Fruit fly (Drosophila melanogaster) whole organism, embryonic: ENCODE data around the gene synr.

Source experiments
- Atf6 ChIP-seq: fragments of 200-800 bp; sonication (Bioruptor generic); IDR thresholded peaks from 2 replicates; pipeline ENCODE4 v1.3.6; 2022; ENCODE audit warnings: missing biosample characterization, missing genetic modification characterization
- CG1024 ChIP-seq: fragments of 200-800 bp; sonication (Bioruptor generic); IDR thresholded peaks from 2 replicates; pipeline ENCODE4 v1.3.6; 2022; ENCODE audit warnings: missing biosample characterization, missing genetic modification characterization
- CG10267 ChIP-seq: fragments of 200-800 bp; sonication (Bioruptor generic); optimal IDR thresholded peaks from 2 replicates; lab custom pipeline; 2018; ENCODE audit warnings: missing biosample characterization, mild to moderate bottlenecking, missing genetic modification characterization, moderate library complexity
- CG10366 ChIP-seq: fragments of 200-800 bp; sonication (Bioruptor generic); IDR thresholded peaks from 2 replicates; pipeline ENCODE4 v1.3.6; 2022; ENCODE audit warnings: missing biosample characterization, missing genetic modification characterization
- CG1233 ChIP-seq: fragments of 200-800 bp; sonication (Bioruptor generic); optimal IDR thresholded peaks from 4 replicates; lab custom pipeline; 2018; ENCODE audit warnings: missing biosample characterization, mild to moderate bottlenecking, missing genetic modification characterization
- CG12659 ChIP-seq: fragments of 200-800 bp; sonication (Bioruptor generic); optimal IDR thresholded peaks from 3 replicates; lab custom pipeline; 2017; ENCODE audit warnings: mild to moderate bottlenecking, missing biosample characterization, missing genetic modification reagents, missing genetic modification characterization
- CG13624 ChIP-seq: fragments of 200-800 bp; sonication (Bioruptor generic); optimal IDR thresholded peaks from 2 replicates; lab custom pipeline; 2016; ENCODE audit warnings: missing biosample characterization, missing genetic modification characterization
- CG14014 ChIP-seq: fragments of 200-800 bp; sonication (Bioruptor generic); IDR thresholded peaks from 2 replicates; pipeline ENCODE4 v1.3.6; 2022; ENCODE audit warnings: missing biosample characterization, missing genetic modification characterization
- CG15514 ChIP-seq: fragments of 200-800 bp; sonication (Bioruptor generic); optimal IDR thresholded peaks from 3 replicates; lab custom pipeline; 2017; ENCODE audit warnings: missing biosample characterization, missing genetic modification characterization, mild to moderate bottlenecking, moderate library complexity, missing genetic modification reagents
- CG15696 ChIP-seq: fragments of 200-800 bp; sonication (Bioruptor generic); optimal IDR thresholded peaks from 2 replicates; lab custom pipeline; 2019; ENCODE audit warnings: missing biosample characterization, mild to moderate bottlenecking, missing genetic modification characterization, moderate library complexity
- CG16863 ChIP-seq: fragments of 200-800 bp; sonication (Bioruptor generic); optimal IDR thresholded peaks from 3 replicates; lab custom pipeline; 2016; ENCODE audit warnings: missing biosample characterization, missing genetic modification characterization
- CG17385 ChIP-seq: fragments of 200-800 bp; sonication (Bioruptor generic); optimal IDR thresholded peaks from 3 replicates; lab custom pipeline; 2018; ENCODE audit warnings: missing biosample characterization, mild to moderate bottlenecking, missing genetic modification characterization
- CG1832 ChIP-seq: fragments of 200-800 bp; sonication (Bioruptor generic); optimal IDR thresholded peaks from 2 replicates; lab custom pipeline; 2017; ENCODE audit warnings: missing biosample characterization, mild to moderate bottlenecking, missing genetic modification characterization, inconsistent platforms
- CG18764 ChIP-seq: fragments of 200-800 bp; sonication (Bioruptor generic); optimal IDR thresholded peaks from 3 replicates; lab custom pipeline; 2016; ENCODE audit warnings: missing biosample characterization, missing genetic modification characterization
- CG30431 ChIP-seq: fragments of 200-800 bp; sonication (Bioruptor generic); optimal IDR thresholded peaks from 2 replicates; lab custom pipeline; 2017; ENCODE audit warnings: missing biosample characterization, missing genetic modification characterization
- CG3281 ChIP-seq: fragments of 200-800 bp; sonication (Bioruptor generic); optimal IDR thresholded peaks from 3 replicates; lab custom pipeline; 2017; ENCODE audit warnings: missing biosample characterization, mild to moderate bottlenecking, missing genetic modification characterization
- CG33557 ChIP-seq: fragments of 200-800 bp; sonication (Bioruptor generic); optimal IDR thresholded peaks from 2 replicates; lab custom pipeline; 2019; ENCODE audit warnings: missing biosample characterization, mild to moderate bottlenecking, missing genetic modification characterization, moderate library complexity
- CG34224 ChIP-seq: fragments of 200-800 bp; sonication (Bioruptor generic); IDR thresholded peaks from 3 replicates; pipeline ENCODE4 v1.3.6; 2022; ENCODE audit warnings: missing biosample characterization, missing genetic modification characterization; ENCODE audit not compliant: partially characterized antibody
- CG34422 ChIP-seq: fragments of 200-800 bp; sonication (Bioruptor generic); IDR thresholded peaks from 3 replicates; pipeline ENCODE4 v1.3.6; 2022; ENCODE audit warnings: missing biosample characterization, missing genetic modification characterization
- CG3995 ChIP-seq: fragments of 200-800 bp; sonication (Bioruptor generic); optimal IDR thresholded peaks from 3 replicates; lab custom pipeline; 2016; ENCODE audit warnings: missing biosample characterization, missing genetic modification characterization
- CG4820 ChIP-seq: fragments of 200-800 bp; sonication (Bioruptor generic); optimal IDR thresholded peaks from 3 replicates; lab custom pipeline; 2016; ENCODE audit warnings: missing biosample characterization, missing genetic modification characterization
- CG7963 ChIP-seq: fragments of 200-800 bp; sonication (Bioruptor generic); IDR thresholded peaks from 3 replicates; pipeline ENCODE4 v1.3.6; 2022; ENCODE audit warnings: missing biosample characterization, missing genetic modification characterization; ENCODE audit not compliant: partially characterized antibody
- CG8290 ChIP-seq, 3 experiments: fragments of 200-800 bp; sonication (Bioruptor generic); optimal IDR thresholded peaks; 2 replicates each; lab custom pipeline; 2016 to 2019; ENCODE audit warnings: missing biosample characterization in 3 of 3, missing genetic modification characterization in 3 of 3, mild to moderate bottlenecking in 2 of 3, moderate library complexity in 1 of 3
- D ChIP-seq, 2 experiments: fragments of 200-800 bp in 1 of 2; fragments of >200 bp in 1 of 2; sonication (Bioruptor generic) in 1 of 2; optimal IDR thresholded peaks; 2 replicates in 1 of 2; 3 replicates in 1 of 2; lab custom pipeline; 2017; ENCODE audit warnings: mild to moderate bottlenecking in 1 of 2, missing biosample characterization in 1 of 2, missing genetic modification characterization in 1 of 2, missing genetic modification reagents in 1 of 2
- Dfd ChIP-seq, 2 experiments: fragments of >200 bp; optimal IDR thresholded peaks; 2 replicates each; lab custom pipeline; 2017; ENCODE audit warnings: missing biosample characterization in 2 of 2, missing genetic modification characterization in 2 of 2
- E2f2 ChIP-seq: fragments of 200-800 bp; sonication (Bioruptor generic); IDR thresholded peaks from 2 replicates; pipeline ENCODE4 v1.3.6; 2022; ENCODE audit warnings: missing biosample characterization, missing genetic modification characterization
- Ets65A ChIP-seq: fragments of 200-800 bp; sonication (Bioruptor generic); peaks from one replicate; lab custom pipeline; 2016; ENCODE audit warnings: missing biosample characterization, missing genetic modification characterization
- Hr39 ChIP-seq: fragments of >200 bp; optimal IDR thresholded peaks from 2 replicates; lab custom pipeline; 2017
- Mrtf ChIP-seq: fragments of 200-800 bp; sonication (Bioruptor generic); IDR thresholded peaks from 3 replicates; pipeline ENCODE4 v1.3.6; 2022; ENCODE audit warnings: missing biosample characterization, missing genetic modification characterization
- NC2β ChIP-seq: fragments of 200-800 bp; sonication (Bioruptor generic); optimal IDR thresholded peaks from 2 replicates; lab custom pipeline; 2016; ENCODE audit warnings: missing biosample characterization, missing genetic modification characterization
- Pdp1 ChIP-seq, 2 experiments: fragments of 200-800 bp; sonication (Bioruptor generic); optimal IDR thresholded peaks; 3 replicates each; lab custom pipeline; 2016; ENCODE audit warnings: missing biosample characterization in 2 of 2, missing genetic modification characterization in 2 of 2, mild to moderate bottlenecking in 1 of 2, moderate library complexity in 1 of 2
- Sry-β ChIP-seq: fragments of 200-800 bp; sonication (Bioruptor generic); optimal IDR thresholded peaks from 2 replicates; lab custom pipeline; 2018; ENCODE audit warnings: missing biosample characterization, mild to moderate bottlenecking, missing genetic modification characterization, moderate library complexity
- Taf1 ChIP-seq: fragments of 200-800 bp; sonication (Bioruptor generic); IDR thresholded peaks from 2 replicates; pipeline ENCODE4 v1.3.6; 2022; ENCODE audit warnings: missing biosample characterization, missing genetic modification characterization
- abd-A ChIP-seq: fragments of 200-800 bp; sonication (Bioruptor generic); optimal IDR thresholded peaks from 3 replicates; lab custom pipeline; 2019; ENCODE audit warnings: missing biosample characterization, mild to moderate bottlenecking, missing genetic modification characterization, moderate library complexity
- amos ChIP-seq: fragments of 200-800 bp; sonication (Bioruptor generic); IDR thresholded peaks from 2 replicates; pipeline ENCODE4 v1.3.6; 2022; ENCODE audit warnings: missing biosample characterization, missing genetic modification characterization; ENCODE audit not compliant: partially characterized antibody
- dati ChIP-seq: fragments of 200-800 bp; sonication (Bioruptor generic); IDR thresholded peaks from 2 replicates; pipeline ENCODE4 v1.3.6; 2022; ENCODE audit warnings: missing biosample characterization, missing genetic modification characterization
- dmrt11E ChIP-seq: fragments of 200-800 bp; sonication (Bioruptor generic); optimal IDR thresholded peaks from 3 replicates; lab custom pipeline; 2018; ENCODE audit warnings: missing biosample characterization, mild to moderate bottlenecking, missing genetic modification characterization, moderate library complexity
- inv ChIP-seq: fragments of 200-800 bp; sonication (Bioruptor generic); IDR thresholded peaks from 2 replicates; pipeline ENCODE4 v1.3.6; 2022; ENCODE audit warnings: missing biosample characterization, missing genetic modification characterization; ENCODE audit not compliant: partially characterized antibody
- luna ChIP-seq: fragments of 200-800 bp; sonication (Bioruptor generic); optimal IDR thresholded peaks from 2 replicates; lab custom pipeline; 2016; ENCODE audit warnings: missing biosample characterization, missing genetic modification characterization
- nerfin-1 ChIP-seq: fragments of 200-800 bp; sonication (Bioruptor generic); optimal IDR thresholded peaks from 3 replicates; lab custom pipeline; 2019; ENCODE audit warnings: missing biosample characterization, mild to moderate bottlenecking, missing genetic modification characterization, moderate library complexity
- pho ChIP-seq: fragments of 200-800 bp; sonication (Bioruptor generic); optimal IDR thresholded peaks from 2 replicates; lab custom pipeline; 2016; ENCODE audit warnings: missing biosample characterization, missing genetic modification characterization
- pzg ChIP-seq: fragments of 200-800 bp; sonication (Bioruptor generic); optimal IDR thresholded peaks from 3 replicates; lab custom pipeline; 2018; ENCODE audit warnings: missing biosample characterization, mild to moderate bottlenecking, missing genetic modification characterization, moderate library complexity
- row ChIP-seq: fragments of 200-800 bp; sonication (Bioruptor generic); IDR thresholded peaks from 3 replicates; pipeline ENCODE4 v1.3.6; 2022; ENCODE audit warnings: missing biosample characterization, missing genetic modification characterization
- schlank ChIP-seq: fragments of 200-800 bp; sonication (Bioruptor generic); optimal IDR thresholded peaks from 2 replicates; lab custom pipeline; 2018; ENCODE audit warnings: missing biosample characterization, mild to moderate bottlenecking, missing genetic modification characterization
- sisA ChIP-seq: fragments of 200-800 bp; sonication (Bioruptor generic); IDR thresholded peaks from 2 replicates; pipeline ENCODE4 v1.3.6; 2022; ENCODE audit warnings: missing biosample characterization, missing genetic modification characterization

synr gene

DNA sequence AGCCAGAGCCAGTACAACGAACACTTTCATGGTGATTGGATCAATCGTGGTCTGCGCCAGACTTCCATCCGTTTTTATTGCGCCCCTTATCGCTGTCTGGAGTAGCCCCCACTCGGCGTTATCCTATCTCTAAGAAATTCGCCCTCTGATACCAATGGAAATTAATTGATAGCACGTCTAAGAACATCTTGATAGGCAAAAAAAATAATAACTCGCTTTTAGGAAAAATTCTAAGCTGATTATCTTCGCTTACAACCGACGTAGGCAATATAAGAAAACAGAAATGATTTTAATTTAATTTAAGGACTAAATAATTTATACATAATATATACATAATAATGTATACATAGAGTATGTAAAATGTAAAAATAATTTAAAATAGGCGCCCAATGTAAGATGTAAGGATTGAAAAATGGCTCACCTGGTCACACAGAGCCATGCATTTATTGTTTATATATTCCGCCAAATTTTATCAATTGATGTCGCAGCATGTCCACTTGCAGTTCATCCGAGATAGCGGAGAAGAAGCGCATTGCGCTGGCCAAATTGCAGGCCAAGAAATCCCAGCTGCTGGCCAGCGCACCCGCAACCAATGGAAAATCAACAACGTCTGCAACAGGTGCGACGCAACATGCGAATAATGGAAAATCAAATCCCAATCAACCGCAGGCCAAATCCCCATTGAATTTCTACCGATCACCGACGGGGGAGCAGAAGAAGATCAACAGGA is 12.7 kb downstream of the synr start, which contains the start of the genes Jon25Bi and Marcal1 (continued):
- no peak for TF ChIP-seq CG3281 (GFP tag; lab: Kevin White, UChicago)

DNA sequence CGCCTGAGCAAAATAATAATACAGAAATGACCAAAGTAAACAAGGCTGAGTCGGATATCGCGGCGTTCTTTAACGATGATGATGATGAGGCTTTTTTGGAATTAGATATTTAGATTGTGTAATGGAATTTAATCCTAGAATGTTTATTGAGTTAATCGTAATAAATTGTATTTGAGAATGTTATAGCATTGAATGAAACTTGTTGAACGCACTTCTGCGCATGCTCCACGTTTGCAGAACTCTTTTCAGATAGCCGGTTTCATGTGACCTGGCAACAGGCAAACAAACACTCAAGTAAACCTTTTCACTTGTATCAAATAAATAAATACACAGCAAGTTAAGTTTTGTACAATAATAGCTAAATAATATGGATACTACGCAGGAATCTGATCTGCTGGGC is 15.6 kb downstream of the synr start, which contains the start of gene CG34124:
Gene CG34124 (plus strand): TSS at position 301 of the 400 bp plus-strand sequence.
- TF ChIP-seq CG1832 (GFP tag; lab: Kevin White, UChicago) = no peak
- TF ChIP-seq Taf1 (GFP tag; lab: Robert Waterston, UW) = no peak
- TF ChIP-seq Mrtf (GFP tag; lab: Robert Waterston, UW) = no peak
- TF ChIP-seq abd-A (tag; lab: Kevin White, UChicago) = no peak
- no peak for TF ChIP-seq Hr39 (lab: Kevin White, UChicago)
- no peak for TF ChIP-seq D (optimal IDR thresholded peaks at IDR 0.05; lab: Kevin White, UChicago)
- TF ChIP-seq D (GFP tag; optimal IDR thresholded peaks at IDR 0.05; lab: Kevin White, UChicago) = no peak
- TF ChIP-seq CG15696 (tag; lab: Kevin White, UChicago) = no peak
- no peak for TF ChIP-seq CG1024 (GFP tag; lab: Robert Waterston, UW)
- no peak for TF ChIP-seq dati (GFP tag; lab: Robert Waterston, UW)
- no peak for TF ChIP-seq E2f2 (GFP tag; lab: Robert Waterston, UW)
- no peak for TF ChIP-seq CG12659 (GFP tag; lab: Kevin White, UChicago)
- no peak for TF ChIP-seq sisA (GFP tag; lab: Robert Waterston, UW)
- no peak for TF ChIP-seq CG4820 (GFP tag; lab: Kevin White, UChicago)
- TF ChIP-seq CG17385 (GFP tag; lab: Kevin White, UChicago) = no peak

DNA sequence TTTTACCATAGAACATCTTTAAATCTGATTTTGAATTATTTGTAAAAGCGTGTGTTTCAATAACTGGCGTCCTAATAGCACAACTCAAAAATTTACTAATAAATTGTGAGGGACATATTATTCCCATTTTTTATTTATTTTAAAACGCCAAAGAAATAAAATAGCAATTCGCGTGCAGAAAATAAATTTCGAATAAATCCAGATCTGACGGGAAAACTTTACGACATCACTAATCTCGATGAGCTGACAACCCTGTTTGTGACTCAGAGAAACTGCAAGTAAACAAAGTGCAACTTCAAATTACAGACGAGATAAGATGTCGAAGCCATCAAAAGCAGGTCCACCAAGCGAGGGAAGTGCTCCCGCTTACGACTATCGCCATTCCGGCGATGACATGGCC is 22.9 kb downstream of the synr start, which contains the start of gene CG34125:
Gene CG34125 (plus strand): TSS at position 254 of the 400 bp plus-strand sequence.
- no peak for TF ChIP-seq amos
- no peak for TF ChIP-seq Dfd (GFP tag; optimal IDR thresholded peaks at IDR 0.05; lab: Kevin White, UChicago)
- TF ChIP-seq Sry-β (GFP tag; lab: Kevin White, UChicago) = peak; percentile 91
- peak; percentile 33 for TF ChIP-seq pzg (GFP tag; lab: Kevin White, UChicago)
- TF ChIP-seq CG34224 (GFP tag; lab: Robert Waterston, UW) = no peak
- peak; percentile 5 for TF ChIP-seq CG13624 (GFP tag; lab: Kevin White, UChicago)
- TF ChIP-seq sisA (GFP tag; lab: Robert Waterston, UW) = no peak
- peak; percentile 86 for TF ChIP-seq row
- TF ChIP-seq CG34422 (GFP tag; lab: Robert Waterston, UW) = 0 out of 3 replicates have a peak, but pooled peaks have one; percentile 8
- no peak for TF ChIP-seq CG7963 (GFP tag; lab: Robert Waterston, UW)
- no peak for TF ChIP-seq CG18764 (GFP tag; lab: Kevin White, UChicago)
- peak; percentile 82 for TF ChIP-seq Ets65A (GFP tag; lab: Kevin White, UChicago)
- 0 out of 2 replicates have a peak, but pooled peaks have one; percentile 11 for TF ChIP-seq CG14014
- TF ChIP-seq CG8290 (GFP tag; optimal IDR thresholded peaks at IDR 0.05; lab: Kevin White, UChicago) = no peak
- no peak for TF ChIP-seq CG8290 (tag; optimal IDR thresholded peaks at IDR 0.05; lab: Kevin White, UChicago)
- no peak for TF ChIP-seq NC2β (GFP tag; lab: Kevin White, UChicago)
- TF ChIP-seq CG16863 = no peak
- no peak for TF ChIP-seq nerfin-1
- TF ChIP-seq pho (GFP tag; lab: Kevin White, UChicago) = no peak
- peak; percentile 53 for TF ChIP-seq CG3995 (GFP tag; lab: Kevin White, UChicago)
- no peak for TF ChIP-seq Pdp1 (GFP tag; optimal IDR thresholded peaks at IDR 0.05; lab: Kevin White, UChicago)
- TF ChIP-seq CG1233 (GFP tag; lab: Kevin White, UChicago) = no peak
- no peak for TF ChIP-seq CG33557 (GFP tag; lab: Kevin White, UChicago)
- no peak for TF ChIP-seq luna (GFP tag; lab: Kevin White, UChicago)
- peak; percentile 81 for TF ChIP-seq CG15514 (GFP tag; lab: Kevin White, UChicago)
- no peak for TF ChIP-seq CG30431
- TF ChIP-seq schlank (tag; lab: Kevin White, UChicago) = no peak
- no peak for TF ChIP-seq inv (GFP tag; lab: Robert Waterston, UW)
- 0 out of 2 replicates have a peak, but pooled peaks have one; percentile 10 for TF ChIP-seq CG10366 (GFP tag; lab: Robert Waterston, UW)
- TF ChIP-seq Atf6 (GFP tag; lab: Robert Waterston, UW) = no peak
- no peak for TF ChIP-seq dmrt11E (tag; lab: Kevin White, UChicago)
- TF ChIP-seq CG10267 = no peak
